Fruit fly (Drosophila melanogaster): Measurements from ENCODE around the gene Srg3.
A peak's percentile ranks its signal among the peaks of the same experiment; 100 is the strongest.

Gene Srg3

dm6 chr3L:9426656-9427294, 16.3 kb upstream of the Srg3 start, which contains the start of the genes Atat and Shc (continued):
- TF ChIP-seq dsx (GFP tag; optimal IDR thresholded peaks at IDR 0.05; ENCODE audit: poor library complexity, severe bottlenecking) (peak; percentile 93), net (GFP tag; optimal IDR thresholded peaks at IDR 0.05) (peak; percentile 98), CG8632 (GFP tag; optimal IDR thresholded peaks at IDR 0.05) (peak; percentile 98), CG32006 (GFP tag; optimal IDR thresholded peaks at IDR 0.05) (peak; percentile 99), Sox15 (GFP tag; optimal IDR thresholded peaks at IDR 0.05) (peak; percentile 100), Eip75B (GFP tag; optimal IDR thresholded peaks at IDR 0.05) (peak; percentile 98), topi (GFP tag; optimal IDR thresholded peaks at IDR 0.05) (peak; percentile 99), CG6808 (GFP tag; optimal IDR thresholded peaks at IDR 0.05) (peak; percentile 93), Hr4 (GFP tag; optimal IDR thresholded peaks at IDR 0.05) (peak; percentile 99), vri (GFP tag; optimal IDR thresholded peaks at IDR 0.05) (peak; percentile 97), CG6163 (GFP tag; IDR thresholded peaks at IDR 0.05) (peak; percentile 99), CG16779 (tag; optimal IDR thresholded peaks at IDR 0.05) (peak; percentile 94), acj6 (GFP tag; optimal IDR thresholded peaks at IDR 0.05) (peak; percentile 99), CG3919 (GFP tag; optimal IDR thresholded peaks at IDR 0.05) (peak; percentile 99), cyc (GFP tag; optimal IDR thresholded peaks at IDR 0.05) (peak; percentile 99), CG1621 (tag; optimal IDR thresholded peaks at IDR 0.05) (peak; percentile 97), Ets21C (GFP tag; optimal IDR thresholded peaks at IDR 0.05) (peak; percentile 99), CG31627 (GFP tag; optimal IDR thresholded peaks at IDR 0.05) (peak; percentile 100), CG8119 (GFP tag; IDR thresholded peaks at IDR 0.05) (peak; percentile 94), CG11294 (GFP tag; IDR thresholded peaks at IDR 0.05) (peak; percentile 99), dac (GFP tag; optimal IDR thresholded peaks at IDR 0.05) (peak; percentile 98), Met (GFP tag; optimal IDR thresholded peaks at IDR 0.05) (peak; percentile 98), spab (GFP tag; optimal IDR thresholded peaks at IDR 0.05) (peak; percentile 95), OdsH (GFP tag; optimal IDR thresholded peaks at IDR 0.05) (peak; percentile 99), CG6792 (GFP tag; optimal IDR thresholded peaks at IDR 0.05) (peak; percentile 98), CG34406 (GFP tag; optimal IDR thresholded peaks at IDR 0.05) (peak; percentile 98), Eip78C (GFP tag) (peak; percentile 99), Lpt (GFP tag; optimal IDR thresholded peaks at IDR 0.05) (peak; percentile 97), fkh (GFP tag; optimal IDR thresholded peaks at IDR 0.05) (peak; percentile 87), CG15336 (GFP tag; IDR thresholded peaks at IDR 0.05) (peak; percentile 95), achi (GFP tag; optimal IDR thresholded peaks at IDR 0.05) (peak; percentile 97), Gug (GFP tag; IDR thresholded peaks at IDR 0.05) (peak; percentile 99), CG8319 (GFP tag; optimal IDR thresholded peaks at IDR 0.05) (peak; percentile 99)

DNA sequence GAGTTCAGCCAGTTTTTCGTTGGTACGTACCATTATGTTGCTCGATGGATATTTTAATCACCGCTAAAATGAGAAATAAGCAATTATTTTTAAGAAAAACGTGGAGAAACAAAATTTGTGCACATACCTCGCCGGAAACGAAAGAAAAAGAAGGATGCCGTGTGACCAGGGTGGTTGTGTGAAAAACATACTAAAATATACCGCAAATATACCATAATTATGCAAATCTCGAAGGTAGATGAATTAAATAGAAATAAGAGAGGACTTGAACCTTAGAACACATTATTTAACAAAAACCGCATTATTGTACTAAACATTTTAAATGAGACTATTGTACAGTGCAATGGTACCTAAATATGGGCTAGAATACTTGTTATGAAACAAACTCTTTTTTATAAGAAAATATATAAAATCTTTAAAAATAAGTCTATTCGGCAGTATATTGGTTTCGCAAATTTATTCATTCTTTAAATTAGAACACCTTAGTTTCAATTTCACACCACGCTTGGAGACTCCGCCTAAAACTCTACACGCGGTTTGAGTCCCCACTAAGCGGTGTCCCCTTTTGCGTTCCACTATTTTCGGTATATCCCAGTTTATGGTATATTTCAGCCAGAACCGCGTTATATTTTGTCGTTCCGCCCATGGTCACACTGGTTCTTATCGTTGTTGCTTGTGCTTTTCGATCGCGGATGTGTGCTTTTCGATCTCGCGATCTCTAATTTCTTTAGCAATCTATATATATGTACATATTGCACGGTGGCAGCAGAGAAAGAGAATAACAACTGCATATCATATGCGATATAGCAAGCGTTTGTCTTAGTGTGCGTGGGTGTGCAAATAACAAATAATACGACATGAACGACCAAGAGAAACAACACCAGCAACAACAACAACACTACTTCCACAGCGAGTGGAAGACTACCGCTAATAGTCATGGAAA, 13.1 kb upstream of the Srg3 start, which contains the start of the genes RpS17 and MTF-1:
Gene RpS17, minus strand, starts transcription at position 157 of the 943 bp plus-strand sequence.
Gene MTF-1, plus strand, starts transcription at position 648 of the 943 bp plus-strand sequence.
- TF ChIP-seq dsx (GFP tag; optimal IDR thresholded peaks at IDR 0.05; ENCODE audit: poor library complexity, severe bottlenecking) (peak; percentile 11), CG1621 (tag; optimal IDR thresholded peaks at IDR 0.05) (peak; percentile 53), Eip75B (GFP tag; optimal IDR thresholded peaks at IDR 0.05) (peak; percentile 50), Sox102F (GFP tag; optimal IDR thresholded peaks at IDR 0.05) (peak; percentile 59), acj6 (GFP tag; optimal IDR thresholded peaks at IDR 0.05) (peak; percentile 55), Ets96B (tag; optimal IDR thresholded peaks at IDR 0.05) (peak; percentile 6), Lpt (GFP tag; optimal IDR thresholded peaks at IDR 0.05) (no peak), CG9139 (GFP tag; optimal IDR thresholded peaks at IDR 0.05) (peak; percentile 57), svp (GFP tag) (peak; percentile 77), net (GFP tag; optimal IDR thresholded peaks at IDR 0.05) (peak; percentile 47), CG11902 (GFP tag; optimal IDR thresholded peaks at IDR 0.05) (no peak), vri (GFP tag; optimal IDR thresholded peaks at IDR 0.05) (peak; percentile 69), cyc (GFP tag; optimal IDR thresholded peaks at IDR 0.05) (peak; percentile 40), Gug (GFP tag; IDR thresholded peaks at IDR 0.05) (no peak), ss (GFP tag; optimal IDR thresholded peaks at IDR 0.05) (peak; percentile 53 to 57), CG6808 (GFP tag; optimal IDR thresholded peaks at IDR 0.05) (peak; percentile 32), Sox14 (GFP tag; optimal IDR thresholded peaks at IDR 0.05) (peak; percentile 24), CG8319 (GFP tag; optimal IDR thresholded peaks at IDR 0.05) (no peak), topi (GFP tag; optimal IDR thresholded peaks at IDR 0.05) (peak; percentile 54), CG7368 (GFP tag; optimal IDR thresholded peaks at IDR 0.05) (peak; percentile 11), CG8119 (GFP tag; IDR thresholded peaks at IDR 0.05) (peak; percentile 40; the same call in 1 of the 3 replicates), Hr4 (GFP tag; optimal IDR thresholded peaks at IDR 0.05) (no peak), Sox15 (GFP tag; optimal IDR thresholded peaks at IDR 0.05) (no peak), Hr38 (GFP tag; optimal IDR thresholded peaks at IDR 0.05) (no peak), Blimp-1 (GFP tag; optimal IDR thresholded peaks at IDR 0.05) (peak; percentile 15), Ets21C (GFP tag; optimal IDR thresholded peaks at IDR 0.05) (no peak), Smox (GFP tag; optimal IDR thresholded peaks at IDR 0.05) (peak; percentile 54), CG6163 (GFP tag; IDR thresholded peaks at IDR 0.05) (peak; percentile 27; the same call in 2 of the 3 replicates), CG32006 (GFP tag; optimal IDR thresholded peaks at IDR 0.05) (no peak), CG16779 (tag; optimal IDR thresholded peaks at IDR 0.05) (peak; percentile 28), CG31627 (GFP tag; optimal IDR thresholded peaks at IDR 0.05) (peak; percentile 35)

Data from whole organism, prepupa.